Fruit fly (Drosophila melanogaster) S2 (cell line): ENCODE data around the gene CG11069.

Source experiments
- CG8478 ChIP-seq: fragments of >200 bp; optimal IDR thresholded peaks from 2 replicates; lab custom pipeline; 2018
- CTCF ChIP-seq, 2 experiments: fragments of >200 bp; optimal IDR thresholded peaks; 2 replicates each; lab custom pipeline; 2018

dm6 chr3R:24890919-24891318 is 3.6 kb upstream of the CG11069 start:
- TF ChIP-seq CG8478 (no peak), CTCF (optimal IDR thresholded peaks at IDR 0.05; lab: Kevin White, UChicago) (no peak)
